Fruit fly (Drosophila melanogaster): ENCODE results near the gene CG13308.

dm6 chr3L:8850784-8851704 lies 42.7 kb downstream of the CG13308 start:
- TF ChIP-seq lola (GFP tag; optimal IDR thresholded peaks at IDR 0.05) (no peak), Dfd (GFP tag; optimal IDR thresholded peaks at IDR 0.05) (no peak), usp (GFP tag; optimal IDR thresholded peaks at IDR 0.05) (no peak), tai (GFP tag; optimal IDR thresholded peaks at IDR 0.05) (no peak)

Data from whole organism, wandering third instar larva.